Fruit fly (Drosophila melanogaster): ENCODE data around the gene Rop.

Rop gene

dm6 chr3L:4138804-4139521 lies at the start of gene Rop, which contains the start of gene Ras64B (continued):
- peak in 1 of 2 experiments; percentile 40 for TF ChIP-seq Pdp1 (GFP tag; optimal IDR thresholded peaks at IDR 0.05)
- TF ChIP-seq NfI (GFP tag; optimal IDR thresholded peaks at IDR 0.05) = peak; percentile 3
- TF ChIP-seq CG6689 (GFP tag; IDR thresholded peaks at IDR 0.05) = 0 out of 2 replicates have a peak, but pooled peaks have one; percentile 22
- peak; percentile 62 for TF ChIP-seq Jarid2 (GFP tag; optimal IDR thresholded peaks at IDR 0.05)
- no peak for TF ChIP-seq Taf1 (GFP tag; IDR thresholded peaks at IDR 0.05)
- TF ChIP-seq jumu (GFP tag; optimal IDR thresholded peaks at IDR 0.05) = peak; percentile 26
- no peak for TF ChIP-seq CG15011 (GFP tag; optimal IDR thresholded peaks at IDR 0.05)
- TF ChIP-seq Rfx (GFP tag; IDR thresholded peaks at IDR 0.05) = no peak
- TF ChIP-seq z (GFP tag; IDR thresholded peaks at IDR 0.05) = no peak
- TF ChIP-seq crp (GFP tag; optimal IDR thresholded peaks at IDR 0.05) = peak in 1 of 2 experiments; percentile 25
- peak; percentile 36; the same call in 1 of the 3 replicates for TF ChIP-seq so (GFP tag; IDR thresholded peaks at IDR 0.05)
- no peak for TF ChIP-seq CG43689 (GFP tag; IDR thresholded peaks at IDR 0.05)
- TF ChIP-seq E2f2 (GFP tag; IDR thresholded peaks at IDR 0.05) = peak; percentile 58
- TF ChIP-seq CG3838 (GFP tag; optimal IDR thresholded peaks at IDR 0.05) = no peak
- TF ChIP-seq slou (GFP tag; optimal IDR thresholded peaks at IDR 0.05) = no peak
- TF ChIP-seq CG8089 (GFP tag; optimal IDR thresholded peaks at IDR 0.05) = no peak
- TF ChIP-seq Dip3 (GFP tag; optimal IDR thresholded peaks at IDR 0.05) = no peak
- TF ChIP-seq CG10209 (GFP tag; optimal IDR thresholded peaks at IDR 0.05) = no peak
- TF ChIP-seq en (GFP tag; optimal IDR thresholded peaks at IDR 0.05) = no peak
- TF ChIP-seq tll (GFP tag; optimal IDR thresholded peaks at IDR 0.05) = peak in 1 of 2 experiments; percentile 56
- TF ChIP-seq p53 (GFP tag; optimal IDR thresholded peaks at IDR 0.05) = peak; percentile 26
- no peak for TF ChIP-seq CG17802 (tag; optimal IDR thresholded peaks at IDR 0.05)
- no peak for TF ChIP-seq Nf-YA (GFP tag; IDR thresholded peaks at IDR 0.05)
- peak; percentile 39 for TF ChIP-seq nerfin-1 (tag; optimal IDR thresholded peaks at IDR 0.05)
- TF ChIP-seq Hey (tag; optimal IDR thresholded peaks at IDR 0.05) = no peak
- no peak for TF ChIP-seq exex (tag; optimal IDR thresholded peaks at IDR 0.05)
- TF ChIP-seq phol (tag; optimal IDR thresholded peaks at IDR 0.05) = peak; percentile 62
- peak; percentile 79 for TF ChIP-seq inv (GFP tag; IDR thresholded peaks at IDR 0.05; ENCODE audit: partially characterized antibody)
- TF ChIP-seq Asciz (GFP tag; optimal IDR thresholded peaks at IDR 0.05) = no peak
- peak; percentile 50 for TF ChIP-seq CG7928 (GFP tag; optimal IDR thresholded peaks at IDR 0.05)
- TF ChIP-seq sisA (GFP tag; IDR thresholded peaks at IDR 0.05) = no peak
- no peak for TF ChIP-seq CG2199 (GFP tag; IDR thresholded peaks at IDR 0.05)
- TF ChIP-seq Bteb2 (GFP tag; optimal IDR thresholded peaks at IDR 0.05) = peak; percentile 44
- TF ChIP-seq zen2 (GFP tag; IDR thresholded peaks at IDR 0.05; ENCODE audit: partially characterized antibody) = no peak; the same call in 1 of the 3 replicates
- no peak for TF ChIP-seq CG31224 (GFP tag; IDR thresholded peaks at IDR 0.05)
- TF ChIP-seq peb (GFP tag; IDR thresholded peaks at IDR 0.05) = no peak
- peak in 1 of 3 experiments; percentile 74 for TF ChIP-seq Stat92E (GFP tag; optimal IDR thresholded peaks at IDR 0.05)
- no peak for TF ChIP-seq fd96Cb (tag; optimal IDR thresholded peaks at IDR 0.05)
- no peak for TF ChIP-seq BtbVII (GFP tag; optimal IDR thresholded peaks at IDR 0.05)
- no peak for TF ChIP-seq CG4360 (GFP tag; IDR thresholded peaks at IDR 0.05)
- TF ChIP-seq Poxn (GFP tag; IDR thresholded peaks at IDR 0.05) = no peak
- TF ChIP-seq HHEX (GFP tag; optimal IDR thresholded peaks at IDR 0.05) = peak; percentile 38
- no peak for TF ChIP-seq HLHmδ (GFP tag; optimal IDR thresholded peaks at IDR 0.05)
- TF ChIP-seq lilli (GFP tag; optimal IDR thresholded peaks at IDR 0.05) = peak; percentile 46
- no peak for TF ChIP-seq CG15696 (tag; optimal IDR thresholded peaks at IDR 0.05)
- TF ChIP-seq NC2α (GFP tag; optimal IDR thresholded peaks at IDR 0.05) = peak; percentile 21
- no peak for TF ChIP-seq NFAT (GFP tag; IDR thresholded peaks at IDR 0.05)
- peak; percentile 20 for TF ChIP-seq NK7.1 (GFP tag; optimal IDR thresholded peaks at IDR 0.05)
- TF ChIP-seq Hr3 (GFP tag; optimal IDR thresholded peaks at IDR 0.05) = no peak
